Worm (Caenorhabditis elegans) whole organism, mixed stage, embryonic: ENCODE measurements around the gene fbxa-56.

Experiments used
- M03D4.4 ChIP-seq: sonication (generic microtip); optimal IDR thresholded peaks from 2 replicates; lab custom pipeline; 2017; ENCODE audit warnings: mild to moderate bottlenecking, missing genetic modification characterization, missing compliant biosample characterization
- bed-3 ChIP-seq: fragments of 200-800 bp; sonication (Bioruptor generic); optimal IDR thresholded peaks from 3 replicates; lab custom pipeline; 2018; ENCODE audit warnings: mild to moderate bottlenecking, missing genetic modification characterization, moderate library complexity, missing compliant biosample characterization
- blmp-1 ChIP-seq: fragments of 150-350 bp; optimal IDR thresholded peaks from 2 replicates; lab custom pipeline; 2014; ENCODE audit warnings: missing biosample characterization, missing genetic modification characterization
- ceh-39 ChIP-seq: fragments of 150-350 bp; optimal IDR thresholded peaks from 2 replicates; lab custom pipeline; 2014; ENCODE audit warnings: missing biosample characterization, missing genetic modification characterization
- ceh-43 ChIP-seq: fragments of 200-800 bp; sonication (Bioruptor generic); optimal IDR thresholded peaks from 2 replicates; lab custom pipeline; 2018; ENCODE audit warnings: mild to moderate bottlenecking, missing genetic modification characterization, moderate library complexity, missing compliant biosample characterization
- ceh-83 ChIP-seq: fragments of 200-800 bp; sonication (Bioruptor generic); optimal IDR thresholded peaks from 2 replicates; lab custom pipeline; 2018; ENCODE audit warnings: mild to moderate bottlenecking, missing genetic modification characterization, missing compliant biosample characterization
- ces-1 ChIP-seq: fragments of 150-350 bp; optimal IDR thresholded peaks from 2 replicates; lab custom pipeline; 2014; ENCODE audit warnings: missing biosample characterization, missing genetic modification reagents, missing genetic modification characterization
- cnd-1 ChIP-seq: fragments of 200-800 bp; sonication (Bioruptor generic); optimal IDR thresholded peaks from 2 replicates; lab custom pipeline; 2018; ENCODE audit warnings: mild to moderate bottlenecking, missing genetic modification characterization, missing compliant biosample characterization
- drap-1 ChIP-seq: fragments of 200-800 bp; sonication (Bioruptor generic); optimal IDR thresholded peaks from 3 replicates; lab custom pipeline; 2018; ENCODE audit warnings: mild to moderate bottlenecking, missing genetic modification characterization, missing compliant biosample characterization
- elt-1 ChIP-seq: sonication (generic microtip); optimal IDR thresholded peaks from 2 replicates; lab custom pipeline; 2017; ENCODE audit warnings: missing genetic modification characterization, mild to moderate bottlenecking, missing compliant biosample characterization, antibody characterized with exemption, moderate library complexity, borderline replicate concordance; ENCODE audit not compliant: insufficient read depth
- elt-3 ChIP-seq: fragments of 150-350 bp; optimal IDR thresholded peaks from 2 replicates; lab custom pipeline; 2014; ENCODE audit warnings: missing biosample characterization, missing genetic modification characterization
- flh-1 ChIP-seq: fragments of 200-800 bp; sonication (Bioruptor generic); optimal IDR thresholded peaks from 2 replicates; lab custom pipeline; 2018; ENCODE audit warnings: mild to moderate bottlenecking, missing genetic modification characterization, moderate library complexity, missing compliant biosample characterization
- ham-2 ChIP-seq: fragments of 200-800 bp; sonication (Bioruptor generic); optimal IDR thresholded peaks from 2 replicates; lab custom pipeline; 2018; ENCODE audit warnings: mild to moderate bottlenecking, missing genetic modification characterization, missing compliant biosample characterization
- hlh-1 ChIP-seq: fragments of 150-350 bp; optimal IDR thresholded peaks from 2 replicates; lab custom pipeline; 2014; ENCODE audit warnings: missing biosample characterization, missing genetic modification reagents, missing genetic modification characterization
- lin-13 ChIP-seq: fragments of 150-350 bp; optimal IDR thresholded peaks from 2 replicates; lab custom pipeline; 2014; ENCODE audit warnings: missing biosample characterization, missing genetic modification characterization
- lin-32 ChIP-seq: fragments of 200-800 bp; sonication (Bioruptor generic); optimal IDR thresholded peaks from 2 replicates; lab custom pipeline; 2018; ENCODE audit warnings: mild to moderate bottlenecking, missing genetic modification characterization, missing compliant biosample characterization
- mep-1 ChIP-seq: fragments of 150-350 bp; optimal IDR thresholded peaks from 2 replicates; lab custom pipeline; 2017; ENCODE audit warnings: missing biosample characterization, missing genetic modification reagents, missing genetic modification characterization, inconsistent platforms
- mls-2 ChIP-seq: sonication (generic microtip); optimal IDR thresholded peaks from 2 replicates; lab custom pipeline; 2016; ENCODE audit warnings: mild to moderate bottlenecking, missing genetic modification characterization, moderate library complexity, missing compliant biosample characterization
- nhr-12 ChIP-seq: fragments of 150-350 bp; optimal IDR thresholded peaks from 2 replicates; lab custom pipeline; 2014; ENCODE audit warnings: missing biosample characterization, missing genetic modification characterization
- nhr-2 ChIP-seq: fragments of 150-350 bp; optimal IDR thresholded peaks from 2 replicates; lab custom pipeline; 2014; ENCODE audit warnings: missing biosample characterization, missing genetic modification characterization
- nhr-237 ChIP-seq: fragments of 150-350 bp; optimal IDR thresholded peaks from 2 replicates; lab custom pipeline; 2014; ENCODE audit warnings: missing biosample characterization, missing genetic modification characterization
- nhr-28 ChIP-seq: fragments of 150-350 bp; optimal IDR thresholded peaks from 2 replicates; lab custom pipeline; 2014; ENCODE audit warnings: missing biosample characterization, missing genetic modification characterization
- nhr-76 ChIP-seq: sonication (generic microtip); optimal IDR thresholded peaks from 2 replicates; lab custom pipeline; 2017; ENCODE audit warnings: missing biosample characterization, missing genetic modification characterization
- pha-4 ChIP-seq: fragments of 150-350 bp; optimal IDR thresholded peaks from 2 replicates; lab custom pipeline; 2018; ENCODE audit warnings: missing biosample characterization, missing genetic modification reagents, missing genetic modification characterization
- sem-2 ChIP-seq: fragments of 200-800 bp; sonication (Bioruptor generic); optimal IDR thresholded peaks from 2 replicates; lab custom pipeline; 2018; ENCODE audit warnings: mild to moderate bottlenecking, missing genetic modification characterization, missing compliant biosample characterization
- sptf-1 ChIP-seq: sonication (generic microtip); optimal IDR thresholded peaks from 2 replicates; lab custom pipeline; 2017; ENCODE audit warnings: mild to moderate bottlenecking, missing genetic modification characterization, moderate library complexity, missing compliant biosample characterization
- tbx-8 ChIP-seq: fragments of 200-800 bp; sonication (Bioruptor generic); optimal IDR thresholded peaks from 2 replicates; lab custom pipeline; 2018; ENCODE audit warnings: mild to moderate bottlenecking, missing genetic modification characterization, moderate library complexity, missing compliant biosample characterization
- unc-120 ChIP-seq: sonication (generic microtip); optimal IDR thresholded peaks from 2 replicates; lab custom pipeline; 2017; ENCODE audit warnings: missing genetic modification characterization, missing compliant biosample characterization; ENCODE audit not compliant: poor library complexity, severe bottlenecking
- unc-62 ChIP-seq: fragments of 150-350 bp; optimal IDR thresholded peaks from 2 replicates; lab custom pipeline; 2014; ENCODE audit warnings: missing biosample characterization, missing genetic modification reagents, missing genetic modification characterization
- zip-8 ChIP-seq: fragments of 150-350 bp; optimal IDR thresholded peaks from 2 replicates; lab custom pipeline; 2014; ENCODE audit warnings: missing biosample characterization, missing genetic modification characterization

fbxa-56 gene

DNA sequence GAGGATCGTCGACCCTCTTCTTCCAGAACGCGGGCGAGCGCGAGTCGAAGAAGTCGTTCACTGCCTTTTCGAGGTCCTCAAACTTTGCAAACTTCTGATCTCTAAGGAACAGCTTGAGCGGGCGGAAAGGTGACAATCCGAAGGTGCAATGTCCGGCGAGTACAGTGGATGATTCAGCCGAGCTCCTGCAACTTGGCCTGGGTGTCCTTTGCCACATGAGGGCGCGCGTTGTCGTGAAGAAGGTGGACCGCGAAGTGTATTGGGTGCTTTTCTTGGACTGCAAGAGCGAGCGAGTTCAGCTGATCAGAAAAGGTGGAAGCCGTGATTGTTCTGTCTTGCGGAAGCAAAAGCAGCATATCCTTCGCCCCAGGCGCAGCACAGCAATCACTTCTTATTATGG lies 4.1 kb upstream of the fbxa-56 start:
- TF ChIP-seq hlh-1 (tag; lab: Kevin White, UChicago) (no peak), mep-1 (tag; lab: Kevin White, UChicago) (no peak), ces-1 (no peak), nhr-237 (tag; lab: Kevin White, UChicago) (no peak), lin-32 (GFP tag; lab: Kevin White, UChicago) (no peak), pha-4 (tag; lab: Kevin White, UChicago) (no peak), elt-1 (tag; lab: Kevin White, UChicago) (no peak), unc-120 (tag; lab: Kevin White, UChicago) (no peak), nhr-2 (tag; lab: Kevin White, UChicago) (no peak), unc-62 (GFP tag; lab: Kevin White, UChicago) (no peak), ceh-39 (no peak), bed-3 (GFP tag; lab: Kevin White, UChicago) (no peak), elt-3 (no peak), lin-13 (tag; lab: Kevin White, UChicago) (no peak)

DNA sequence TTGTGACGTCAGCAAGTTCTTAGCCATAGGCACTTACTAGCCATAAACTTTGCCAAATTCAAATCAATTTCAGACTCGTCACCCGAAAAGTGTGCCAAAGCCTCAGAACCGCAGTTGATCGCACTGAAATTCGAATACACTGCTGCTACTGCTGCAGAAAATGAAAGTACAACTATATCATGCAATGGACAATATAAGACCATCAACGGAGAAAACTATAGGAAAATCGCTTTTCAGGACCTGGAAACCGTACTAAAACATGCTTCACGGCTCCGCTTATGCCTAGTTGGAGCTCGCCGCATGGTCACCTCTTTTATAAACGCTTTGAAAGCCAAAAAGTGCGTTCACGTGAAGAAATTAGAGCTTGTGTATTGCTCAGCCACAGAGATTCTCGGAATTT lies 708 bp upstream of the fbxa-56 start, which contains the start of gene fbxa-22:
fbxa-22 (plus strand) TSS at position 301 of the 400 bp plus-strand sequence.
- TF ChIP-seq nhr-76 (tag; lab: Kevin White, UChicago) = no peak
- no peak for TF ChIP-seq blmp-1 (tag; lab: Kevin White, UChicago)
- TF ChIP-seq ham-2 (GFP tag; lab: Kevin White, UChicago) = no peak
- no peak for TF ChIP-seq lin-32 (GFP tag; lab: Kevin White, UChicago)
- TF ChIP-seq zip-8 (tag; lab: Kevin White, UChicago) = no peak
- TF ChIP-seq unc-120 (tag; lab: Kevin White, UChicago) = no peak
- no peak for TF ChIP-seq drap-1 (GFP tag; lab: Kevin White, UChicago)
- no peak for TF ChIP-seq mls-2
- no peak for TF ChIP-seq elt-1 (tag; lab: Kevin White, UChicago)
- no peak for TF ChIP-seq ceh-83 (GFP tag; lab: Kevin White, UChicago)
- TF ChIP-seq sptf-1 (tag; lab: Kevin White, UChicago) = no peak
- no peak for TF ChIP-seq nhr-2 (tag; lab: Kevin White, UChicago)

- TF ChIP-seq elt-3 = no peak
- no peak for TF ChIP-seq ces-1
- no peak for TF ChIP-seq nhr-12 (tag; lab: Kevin White, UChicago)
- TF ChIP-seq lin-32 (GFP tag; lab: Kevin White, UChicago) = no peak
- TF ChIP-seq mep-1 (tag; lab: Kevin White, UChicago) = no peak
- no peak for TF ChIP-seq drap-1 (GFP tag; lab: Kevin White, UChicago)
- no peak for TF ChIP-seq ceh-83 (GFP tag; lab: Kevin White, UChicago)
- TF ChIP-seq flh-1 (GFP tag; lab: Kevin White, UChicago) = no peak
- TF ChIP-seq nhr-76 (tag; lab: Kevin White, UChicago) = no peak
- no peak for TF ChIP-seq bed-3 (GFP tag; lab: Kevin White, UChicago)
- no peak for TF ChIP-seq tbx-8 (GFP tag; lab: Kevin White, UChicago)
- TF ChIP-seq nhr-28 (tag; lab: Kevin White, UChicago) = no peak
Measured at ce11 chrIII:936037-936507, 1.8 kb downstream of the fbxa-56 start, which contains the start of gene fbxa-55. TSS of gene fbxa-55 (minus strand) at chrIII:936087.

- TF ChIP-seq cnd-1 (peak; percentile 49), ceh-83 (GFP tag; lab: Kevin White, UChicago) (peak; percentile 75), tbx-8 (GFP tag; lab: Kevin White, UChicago) (peak; percentile 88), sptf-1 (tag; lab: Kevin White, UChicago) (peak; percentile 96), ceh-43 (peak; percentile 50), unc-120 (tag; lab: Kevin White, UChicago) (peak; percentile 49), lin-32 (GFP tag; lab: Kevin White, UChicago) (peak; percentile 85), sem-2 (GFP tag; lab: Kevin White, UChicago) (peak; percentile 44), M03D4.4 (tag; lab: Kevin White, UChicago) (peak; percentile 91), mls-2 (peak; percentile 95), bed-3 (GFP tag; lab: Kevin White, UChicago) (peak; percentile 72)
- TF ChIP-seq, all 35 proteins: peak for 11; not testable (repeated sequence) for 24
Measured at ce11 chrIII:931405-931804, 6.5 kb downstream of the fbxa-56 start.
